Fruit fly (Drosophila melanogaster) whole organism, embryonic: ENCODE results near the gene RpS28-like.

Experiments used
- Atf3 ChIP-seq: fragments of 200-800 bp; sonication (Bioruptor generic); optimal IDR thresholded peaks from 3 replicates; lab custom pipeline; 2016; ENCODE audit warnings: missing biosample characterization, missing genetic modification characterization
- CG12155 ChIP-seq: fragments of 200-800 bp; sonication (Bioruptor generic); optimal IDR thresholded peaks from 3 replicates; lab custom pipeline; 2016; ENCODE audit warnings: missing biosample characterization, missing genetic modification characterization
- CG17568 ChIP-seq: fragments of 200-800 bp; sonication (Bioruptor generic); optimal IDR thresholded peaks from 2 replicates; lab custom pipeline; 2018; ENCODE audit warnings: missing biosample characterization, mild to moderate bottlenecking, missing genetic modification characterization, moderate library complexity
- CG7963 ChIP-seq: fragments of 200-800 bp; sonication (Bioruptor generic); IDR thresholded peaks from 3 replicates; pipeline ENCODE4 v1.3.6; 2022; ENCODE audit warnings: missing biosample characterization, missing genetic modification characterization; ENCODE audit not compliant: partially characterized antibody
- ara ChIP-seq: fragments of 200-800 bp; sonication (Bioruptor generic); IDR thresholded peaks from 2 replicates; pipeline ENCODE4 v1.3.6; 2022; ENCODE audit warnings: missing biosample characterization, missing genetic modification characterization
- slbo ChIP-seq: fragments of 200-800 bp; sonication (Bioruptor generic); IDR thresholded peaks from 2 replicates; pipeline ENCODE4 v1.3.6; 2022; ENCODE audit warnings: missing biosample characterization, missing genetic modification characterization
- tll ChIP-seq, 2 experiments: fragments of 200-800 bp in 1 of 2; fragments of >200 bp in 1 of 2; sonication (Bioruptor generic) in 1 of 2; optimal IDR thresholded peaks; 2 replicates each; lab custom pipeline; 2017 to 2019; ENCODE audit warnings: missing biosample characterization in 2 of 2, missing genetic modification characterization in 2 of 2, mild to moderate bottlenecking in 1 of 2, moderate library complexity in 1 of 2
- vnd ChIP-seq: fragments of 200-800 bp; sonication (Bioruptor generic); IDR thresholded peaks from 3 replicates; pipeline ENCODE4 v1.3.6; 2022; ENCODE audit warnings: missing biosample characterization, missing genetic modification characterization; ENCODE audit not compliant: partially characterized antibody

- TF ChIP-seq CG12155 (no peak), slbo (GFP tag; lab: Robert Waterston, UW) (no peak), vnd (GFP tag; lab: Robert Waterston, UW) (no peak), CG7963 (GFP tag; lab: Robert Waterston, UW) (no peak), CG17568 (GFP tag; lab: Kevin White, UChicago) (no peak), Atf3 (GFP tag; lab: Kevin White, UChicago) (no peak), tll (GFP tag; optimal IDR thresholded peaks at IDR 0.05; lab: Kevin White, UChicago) (no peak), ara (GFP tag; lab: Robert Waterston, UW) (no peak)
Measured at dm6 chr2L:9440640-9441039, 4.0 kb downstream of the RpS28-like start, which contains the start of gene CG33723.
